Fruit fly (Drosophila melanogaster): ENCODE measurements around the gene CG16972.

DNA sequence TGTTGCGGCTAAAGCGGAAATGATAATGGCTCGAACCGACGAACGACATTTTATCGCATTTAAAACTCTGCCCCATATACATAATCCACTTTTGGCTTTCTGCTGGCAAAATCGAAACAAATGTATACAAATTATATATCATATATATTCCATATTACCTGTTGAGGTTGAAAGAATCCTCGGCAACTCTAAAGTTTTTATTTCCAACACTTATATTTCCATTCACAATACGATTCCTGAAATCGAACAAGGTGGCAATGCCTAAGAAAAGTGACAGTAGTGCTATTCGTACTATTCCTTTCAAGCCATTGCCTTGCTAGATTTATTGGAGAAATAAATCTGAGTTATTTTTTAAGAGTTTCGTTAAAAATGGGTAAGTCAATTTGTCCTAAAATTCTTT lies 44.6 kb downstream of the CG16972 start, which contains the start of gene Pk34A:
- TF ChIP-seq CG8301 (tag; optimal IDR thresholded peaks at IDR 0.05) (no peak), CG10348 (GFP tag; IDR thresholded peaks at IDR 0.05) (no peak), fd96Ca (GFP tag; IDR thresholded peaks at IDR 0.05) (no peak)
